Fruit fly (Drosophila melanogaster) whole organism, prepupa: ENCODE results near the gene Gr9a.

Experiments used
- CG32006 ChIP-seq: fragments of 200-800 bp; sonication (Bioruptor generic); optimal IDR thresholded peaks from 3 replicates; lab custom pipeline; 2017; ENCODE audit warnings: missing biosample characterization, mild to moderate bottlenecking, missing genetic modification characterization
- CG6854 ChIP-seq: fragments of 200-800 bp; sonication (Bioruptor generic); optimal IDR thresholded peaks from 2 replicates; lab custom pipeline; 2017; ENCODE audit warnings: missing biosample characterization, mild to moderate bottlenecking, missing genetic modification characterization
- CG8319 ChIP-seq: fragments of 200-800 bp; sonication (Bioruptor generic); optimal IDR thresholded peaks from 3 replicates; lab custom pipeline; 2016; ENCODE audit warnings: missing biosample characterization, missing genetic modification characterization
- CG9139 ChIP-seq: fragments of 200-800 bp; sonication (Bioruptor generic); optimal IDR thresholded peaks from 3 replicates; lab custom pipeline; 2017; ENCODE audit warnings: missing biosample characterization, mild to moderate bottlenecking, missing genetic modification characterization
- Eip93F ChIP-seq: fragments of 200-800 bp; sonication (Bioruptor generic); optimal IDR thresholded peaks from 2 replicates; lab custom pipeline; 2016; ENCODE audit warnings: missing biosample characterization, mild to moderate bottlenecking, missing genetic modification characterization
- Ets96B ChIP-seq: fragments of 200-800 bp; optimal IDR thresholded peaks from 2 replicates; lab custom pipeline; 2019; ENCODE audit warnings: missing biosample characterization, mild to moderate bottlenecking, missing genetic modification characterization, moderate library complexity
- Hr39 ChIP-seq: fragments of 200-800 bp; sonication (Bioruptor generic); optimal IDR thresholded peaks from 2 replicates; lab custom pipeline; 2016; ENCODE audit warnings: missing biosample characterization, missing genetic modification characterization
- Met ChIP-seq: fragments of 200-800 bp; sonication (Bioruptor generic); optimal IDR thresholded peaks from 3 replicates; lab custom pipeline; 2016; ENCODE audit warnings: missing biosample characterization, missing genetic modification characterization
- Sox15 ChIP-seq: fragments of 200-800 bp; sonication (Bioruptor generic); optimal IDR thresholded peaks from 3 replicates; lab custom pipeline; 2016; ENCODE audit warnings: missing biosample characterization, missing genetic modification characterization
- fd59A ChIP-seq: fragments of 200-800 bp; sonication (Bioruptor generic); optimal IDR thresholded peaks from 2 replicates; lab custom pipeline; 2017; ENCODE audit warnings: missing biosample characterization, mild to moderate bottlenecking, missing genetic modification characterization, missing genetic modification reagents
- fkh ChIP-seq: fragments of 200-800 bp; sonication (Bioruptor generic); optimal IDR thresholded peaks from 3 replicates; lab custom pipeline; 2017; ENCODE audit warnings: missing biosample characterization, mild to moderate bottlenecking, missing genetic modification characterization, moderate library complexity

dm6 chrX:10082185-10082949 is 20.9 kb downstream of the Gr9a start, which contains the start of gene ZAP3:
- TF ChIP-seq Hr39 (GFP tag; lab: Kevin White, UChicago) (no peak), Sox15 (GFP tag; lab: Kevin White, UChicago) (no peak), fkh (GFP tag; lab: Kevin White, UChicago) (no peak), CG8319 (GFP tag; lab: Kevin White, UChicago) (no peak), Ets96B (tag; lab: Kevin White, UChicago) (no peak), fd59A (GFP tag; lab: Kevin White, UChicago) (no peak), Met (GFP tag; lab: Kevin White, UChicago) (no peak), Eip93F (GFP tag; lab: Kevin White, UChicago) (no peak), CG9139 (GFP tag; lab: Kevin White, UChicago) (no peak), CG6854 (GFP tag; lab: Kevin White, UChicago) (no peak), CG32006 (GFP tag; lab: Kevin White, UChicago) (no peak)
